Worm (Caenorhabditis elegans) whole organism, L4 larva: ENCODE results near the gene F36H5.14.

Experiments used
- F49E8.2 ChIP-seq: sonication (generic microtip); optimal IDR thresholded peaks from 2 replicates; lab custom pipeline; 2016; ENCODE audit warnings: missing compliant biosample characterization, mild to moderate bottlenecking, missing genetic modification characterization, borderline replicate concordance
- T20F7.1 ChIP-seq: fragments of 200-800 bp; sonication (Bioruptor generic); optimal IDR thresholded peaks from 2 replicates; lab custom pipeline; 2018; ENCODE audit warnings: mild to moderate bottlenecking, missing genetic modification characterization, missing compliant biosample characterization
- Y105C5A.15 ChIP-seq: fragments of 200-800 bp; sonication (Bioruptor generic); IDR thresholded peaks from 2 replicates; pipeline ENCODE4 v1.3.6; 2022; ENCODE audit warnings: missing genetic modification characterization, missing compliant biosample characterization
- ZK337.2 ChIP-seq: fragments of 200-800 bp; sonication (Bioruptor generic); IDR thresholded peaks from 2 replicates; pipeline ENCODE4 v1.3.6; 2022; ENCODE audit warnings: missing genetic modification reagents, missing genetic modification characterization, missing compliant biosample characterization
- ZK546.5 ChIP-seq, 2 experiments: sonication (generic microtip); optimal IDR thresholded peaks; 2 replicates each; lab custom pipeline; 2017; ENCODE audit warnings: missing biosample characterization in 2 of 2, missing genetic modification characterization in 2 of 2
- aha-1 ChIP-seq: fragments of 150-350 bp; peaks from one replicate; lab custom pipeline; 2014; ENCODE audit warnings: missing biosample characterization, missing genetic modification characterization
- ceh-32 ChIP-seq: sonication (generic microtip); optimal IDR thresholded peaks from 2 replicates; lab custom pipeline; 2016; ENCODE audit warnings: mild to moderate bottlenecking, missing genetic modification characterization, missing compliant biosample characterization; ENCODE audit not compliant: poor library complexity
- ceh-44 ChIP-seq: fragments of 200-800 bp; sonication (Bioruptor generic); IDR thresholded peaks from 2 replicates; pipeline ENCODE4 v1.3.6; 2022; ENCODE audit warnings: missing genetic modification reagents, missing genetic modification characterization, missing compliant biosample characterization
- ces-1 ChIP-seq: fragments of 150-350 bp; sonication (generic microtip); optimal IDR thresholded peaks from 4 replicates; lab custom pipeline; 2014; ENCODE audit warnings: missing biosample characterization, missing genetic modification reagents, missing genetic modification characterization
- ctbp-1 ChIP-seq: fragments of 200-800 bp; sonication (Bioruptor generic); IDR thresholded peaks from 2 replicates; pipeline ENCODE4 v1.3.6; 2022; ENCODE audit warnings: missing genetic modification reagents, missing genetic modification characterization, missing compliant biosample characterization
- dmd-6 ChIP-seq: fragments of 200-800 bp; sonication (Bioruptor generic); IDR thresholded peaks from 2 replicates; pipeline ENCODE4 v1.3.6; 2022; ENCODE audit warnings: missing genetic modification reagents, missing genetic modification characterization, missing compliant biosample characterization
- dpl-1 ChIP-seq: fragments of 150-350 bp; optimal IDR thresholded peaks from 2 replicates; lab custom pipeline; 2014; ENCODE audit warnings: missing biosample characterization, missing genetic modification reagents, missing genetic modification characterization
- fkh-10 ChIP-seq: fragments of 150-350 bp; optimal IDR thresholded peaks from 2 replicates; lab custom pipeline; 2014; ENCODE audit warnings: missing biosample characterization, missing genetic modification reagents, missing genetic modification characterization
- fos-1 ChIP-seq: fragments of 150-350 bp; optimal IDR thresholded peaks from 2 replicates; lab custom pipeline; 2014; ENCODE audit warnings: missing biosample characterization, missing genetic modification characterization
- gei-8 ChIP-seq: fragments of 200-800 bp; sonication (Bioruptor generic); optimal IDR thresholded peaks from 2 replicates; lab custom pipeline; 2018; ENCODE audit warnings: mild to moderate bottlenecking, missing genetic modification characterization, missing compliant biosample characterization
- hlh-30 ChIP-seq: sonication (generic microtip); optimal IDR thresholded peaks from 2 replicates; lab custom pipeline; 2017; ENCODE audit warnings: antibody characterized with exemption, mild to moderate bottlenecking, missing genetic modification characterization, missing compliant biosample characterization; ENCODE audit not compliant: insufficient read depth
- hmg-1.1 ChIP-seq: fragments of 200-800 bp; sonication (Bioruptor generic); IDR thresholded peaks from 2 replicates; pipeline ENCODE4 v1.3.6; 2022; ENCODE audit warnings: missing genetic modification reagents, missing genetic modification characterization, missing compliant biosample characterization
- jun-1 ChIP-seq: fragments of 150-350 bp; optimal IDR thresholded peaks from 2 replicates; lab custom pipeline; 2014; ENCODE audit warnings: missing biosample characterization, missing genetic modification reagents, missing genetic modification characterization
- lim-7 ChIP-seq: fragments of 200-800 bp; sonication (Bioruptor generic); IDR thresholded peaks from 2 replicates; pipeline ENCODE4 v1.3.6; 2022; ENCODE audit warnings: missing genetic modification characterization, missing compliant biosample characterization
- lin-13 ChIP-seq: fragments of 150-350 bp; optimal IDR thresholded peaks from 2 replicates; lab custom pipeline; 2014; ENCODE audit warnings: missing biosample characterization, missing genetic modification reagents, missing genetic modification characterization
- lin-15B ChIP-seq: fragments of 150-350 bp; sonication (generic microtip); optimal IDR thresholded peaks from 3 replicates; lab custom pipeline; 2014; ENCODE audit warnings: missing biosample characterization, missing genetic modification characterization
- lin-29 ChIP-seq: fragments of 200-800 bp; sonication (Bioruptor generic); IDR thresholded peaks from 2 replicates; pipeline ENCODE4 v1.3.6; 2022; ENCODE audit warnings: missing genetic modification reagents, missing genetic modification characterization, missing compliant biosample characterization
- lin-39 ChIP-seq: fragments of 150-350 bp; optimal IDR thresholded peaks from 2 replicates; lab custom pipeline; 2014; ENCODE audit warnings: missing biosample characterization, missing genetic modification reagents, missing genetic modification characterization
- lir-3 ChIP-seq: sonication (generic microtip); optimal IDR thresholded peaks from 2 replicates; lab custom pipeline; 2016; ENCODE audit warnings: mild to moderate bottlenecking, missing genetic modification characterization, missing compliant biosample characterization
- lsy-2 ChIP-seq, 2 experiments: fragments of 150-350 bp in 1 of 2; sonication (generic microtip) in 1 of 2; optimal IDR thresholded peaks; 2 replicates each; lab custom pipeline; 2014 to 2017; ENCODE audit warnings: missing biosample characterization in 2 of 2, missing genetic modification characterization in 2 of 2
- madf-5 ChIP-seq, 2 experiments: fragments of 200-800 bp; sonication (Bioruptor generic); IDR thresholded peaks; 2 replicates each; pipeline ENCODE4 v1.3.6; 2022; ENCODE audit warnings: missing compliant biosample characterization in 2 of 2, missing genetic modification characterization in 2 of 2
- madf-9 ChIP-seq: fragments of 200-800 bp; sonication (Bioruptor generic); conservative IDR thresholded peaks from 2 replicates; pipeline ENCODE4 v1.3.6; 2022; ENCODE audit warnings: missing genetic modification reagents, missing genetic modification characterization, missing compliant biosample characterization
- mdl-1 ChIP-seq, 2 experiments: fragments of 150-350 bp in 1 of 2; sonication (generic microtip) in 1 of 2; optimal IDR thresholded peaks; 2 replicates each; lab custom pipeline; 2014 to 2017; ENCODE audit warnings: missing biosample characterization in 2 of 2, missing genetic modification characterization in 2 of 2
- nhr-28 ChIP-seq: fragments of 150-350 bp; optimal IDR thresholded peaks from 2 replicates; lab custom pipeline; 2014; ENCODE audit warnings: missing biosample characterization, missing genetic modification characterization
- nhr-48 ChIP-seq: sonication (generic microtip); optimal IDR thresholded peaks from 2 replicates; lab custom pipeline; 2016; ENCODE audit warnings: mild to moderate bottlenecking, missing genetic modification characterization, missing compliant biosample characterization
- nhr-6 ChIP-seq: fragments of 150-350 bp; optimal IDR thresholded peaks from 2 replicates; lab custom pipeline; 2014; ENCODE audit warnings: missing biosample characterization, missing genetic modification characterization
- nhr-76 ChIP-seq: fragments of 150-350 bp; optimal IDR thresholded peaks from 2 replicates; lab custom pipeline; 2014; ENCODE audit warnings: missing biosample characterization, missing genetic modification characterization
- nhr-77 ChIP-seq: fragments of 150-350 bp; optimal IDR thresholded peaks from 2 replicates; lab custom pipeline; 2014; ENCODE audit warnings: missing biosample characterization, missing genetic modification characterization
- pha-4 ChIP-seq, 2 experiments: fragments of 150-350 bp in 1 of 2; fragments of 200-800 bp in 1 of 2; sonication (Bioruptor generic) in 1 of 2; IDR thresholded peaks in 1 of 2; optimal IDR thresholded peaks in 1 of 2; 2 replicates each; pipeline versions ENCODE4 v1.3.6 to Lab custom; 2014 to 2022; ENCODE audit warnings: missing genetic modification characterization in 2 of 2, missing genetic modification reagents in 2 of 2, missing biosample characterization in 1 of 2, missing compliant biosample characterization in 1 of 2
- snpc-4 ChIP-seq: fragments of 150-350 bp; optimal IDR thresholded peaks from 2 replicates; lab custom pipeline; 2014; ENCODE audit warnings: missing biosample characterization, missing genetic modification characterization
- tag-97 ChIP-seq: fragments of 200-800 bp; sonication (Bioruptor generic); IDR thresholded peaks from 2 replicates; pipeline ENCODE4 v1.3.6; 2022; ENCODE audit warnings: missing genetic modification characterization, missing compliant biosample characterization
- unc-62 ChIP-seq, 3 experiments: fragments of 150-350 bp in 1 of 3; sonication (generic microtip); optimal IDR thresholded peaks in 2 of 3; peaks in 1 of 3; 1 replicate in 1 of 3; 2 replicates in 2 of 3; lab custom pipeline; 2014 to 2017; ENCODE audit warnings: missing biosample characterization in 3 of 3, missing genetic modification characterization in 3 of 3, missing genetic modification reagents in 3 of 3, missing genotype in 1 of 3
- zfp-2 ChIP-seq: sonication (generic microtip); optimal IDR thresholded peaks from 2 replicates; lab custom pipeline; 2016; ENCODE audit warnings: mild to moderate bottlenecking, missing genetic modification characterization, missing compliant biosample characterization
- zfp-3 ChIP-seq: fragments of 200-800 bp; sonication (Bioruptor generic); conservative IDR thresholded peaks from 2 replicates; pipeline ENCODE4 v1.3.6; 2022; ENCODE audit warnings: missing genetic modification reagents, missing genetic modification characterization, missing compliant biosample characterization
- zip-11 ChIP-seq: fragments of 200-800 bp; sonication (Bioruptor generic); IDR thresholded peaks from 2 replicates; pipeline ENCODE4 v1.3.6; 2022; ENCODE audit warnings: missing genetic modification characterization, missing compliant biosample characterization
- zip-2 ChIP-seq: fragments of 150-350 bp; optimal IDR thresholded peaks from 2 replicates; lab custom pipeline; 2014; ENCODE audit warnings: missing biosample characterization, missing genetic modification characterization
- ztf-11 ChIP-seq: fragments of 150-350 bp; optimal IDR thresholded peaks from 2 replicates; lab custom pipeline; 2014; ENCODE audit warnings: missing biosample characterization, missing genetic modification characterization

F36H5.14 gene

DNA sequence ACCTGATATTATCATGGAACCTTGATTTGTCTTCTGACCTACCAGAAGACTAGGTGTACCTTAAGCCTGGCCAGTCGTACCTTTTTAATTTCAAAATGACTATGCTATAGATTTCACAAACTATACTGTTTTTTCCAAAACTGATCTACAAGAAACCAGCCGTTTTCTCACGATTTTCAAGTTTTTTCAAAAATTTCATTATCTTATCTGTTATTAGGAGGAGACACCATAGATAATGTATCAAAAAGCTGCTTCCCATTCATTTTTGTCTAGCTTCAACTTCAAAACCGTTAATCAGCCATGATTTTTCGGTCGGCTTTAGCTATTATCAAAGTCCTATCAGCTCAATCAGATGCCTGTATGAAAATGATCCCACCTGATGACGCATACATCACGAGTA is 32.8 kb upstream of the F36H5.14 start, which contains the start of gene F36H5.12:
Gene F36H5.12 (plus strand): TSS at position 301 of the 400 bp plus-strand sequence.
- no peak for TF ChIP-seq ceh-32 (tag; lab: Kevin White, UChicago)
- no peak for TF ChIP-seq madf-5 (GFP tag; IDR thresholded peaks at IDR 0.05; lab: Robert Waterston, UW)
- no peak for TF ChIP-seq zfp-2 (tag; lab: Kevin White, UChicago)

DNA sequence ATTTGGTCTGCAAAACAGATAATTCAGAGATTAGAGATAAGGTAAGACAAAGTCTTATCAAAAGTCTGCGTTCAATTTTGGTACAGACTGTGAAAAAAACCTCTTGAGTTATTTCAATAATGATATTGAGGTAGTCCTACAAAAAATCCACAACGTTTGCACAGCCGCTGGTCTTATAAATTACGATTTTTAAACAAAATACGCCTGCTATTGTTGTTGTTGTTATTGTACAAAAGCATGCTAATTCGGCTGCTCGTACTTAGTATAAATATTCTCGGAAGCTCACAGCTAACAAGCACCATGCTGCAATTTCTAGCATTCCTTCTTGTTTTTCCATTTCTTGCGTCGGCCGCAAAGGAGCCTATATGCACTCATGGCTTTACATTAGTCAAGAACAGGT is 31.2 kb upstream of the F36H5.14 start, which contains the start of gene clec-19:
Gene clec-19 (plus strand): TSS at position 301 of the 400 bp plus-strand sequence.
- TF ChIP-seq zip-2, result no peak
- TF ChIP-seq lir-3, result no peak
- TF ChIP-seq snpc-4 (tag; lab: Kevin White, UChicago), result no peak
- no peak for TF ChIP-seq zfp-3 (GFP tag; lab: Robert Waterston, UW)
- TF ChIP-seq unc-62 (GFP tag; optimal IDR thresholded peaks at IDR 0.05 in 1 of 2; lab: Kevin White, UChicago), result no peak
- TF ChIP-seq unc-62 (tag; optimal IDR thresholded peaks at IDR 0.05; lab: Kevin White, UChicago), result no peak
- no peak for TF ChIP-seq fkh-10 (GFP tag; lab: Kevin White, UChicago)
- TF ChIP-seq ctbp-1 (GFP tag; lab: Robert Waterston, UW), result no peak
- TF ChIP-seq hlh-30 (tag; lab: Kevin White, UChicago), result no peak
- TF ChIP-seq ztf-11 (tag; lab: Kevin White, UChicago), result no peak
- TF ChIP-seq ZK337.2 (GFP tag; lab: Robert Waterston, UW), result no peak
- TF ChIP-seq tag-97 (GFP tag; lab: Robert Waterston, UW), result no peak
- no peak for TF ChIP-seq Y105C5A.15 (GFP tag; lab: Robert Waterston, UW)
- no peak for TF ChIP-seq jun-1
- TF ChIP-seq dmd-6 (GFP tag; lab: Robert Waterston, UW), result no peak
- no peak for TF ChIP-seq fos-1 (tag; lab: Kevin White, UChicago)
- TF ChIP-seq T20F7.1 (GFP tag; lab: Kevin White, UChicago), result no peak
- no peak for TF ChIP-seq ZK546.5 (tag; optimal IDR thresholded peaks at IDR 0.05; lab: Kevin White, UChicago)
- no peak for TF ChIP-seq F49E8.2 (tag; lab: Kevin White, UChicago)
- no peak for TF ChIP-seq dpl-1 (GFP tag; lab: Kevin White, UChicago)

DNA sequence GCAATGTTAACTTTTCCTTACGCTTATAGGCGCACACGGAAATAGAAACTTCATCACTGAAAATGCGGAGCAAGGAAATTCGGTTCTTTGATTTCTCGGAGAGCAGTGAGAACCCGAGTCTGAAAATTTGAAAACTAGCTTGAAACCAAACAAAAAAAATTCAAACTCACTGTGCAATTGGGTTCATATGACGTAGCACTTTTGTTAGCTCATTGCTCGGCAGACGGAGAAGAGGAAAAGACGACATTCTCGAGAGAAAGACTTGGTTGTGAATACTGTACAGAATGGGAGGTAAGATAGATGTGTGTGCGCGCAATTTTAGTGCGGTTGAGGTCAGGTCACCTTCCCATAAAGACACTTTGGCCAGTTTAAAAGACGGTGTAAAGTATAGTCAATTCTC is 24.9 kb upstream of the F36H5.14 start, which contains the start of the genes F36H5.13 and F36H5.8:
Gene F36H5.13 (minus strand): TSS at position 101 of the 400 bp plus-strand sequence.
Gene F36H5.8 (minus strand): TSS at position 274 of the 400 bp plus-strand sequence.
- peak; percentile 9 for TF ChIP-seq aha-1 (tag; lab: Kevin White, UChicago)
- no peak for TF ChIP-seq dmd-6 (GFP tag; lab: Robert Waterston, UW)
- TF ChIP-seq lin-39 (tag; lab: Kevin White, UChicago), result no peak
- TF ChIP-seq lsy-2 (tag; optimal IDR thresholded peaks at IDR 0.05; lab: Kevin White, UChicago), result no peak
- TF ChIP-seq mdl-1 (tag; optimal IDR thresholded peaks at IDR 0.05; lab: Kevin White, UChicago), result no peak
- no peak for TF ChIP-seq hmg-1.1 (GFP tag; lab: Robert Waterston, UW)
- no peak for TF ChIP-seq lim-7
- TF ChIP-seq ceh-44 (GFP tag; lab: Robert Waterston, UW), result no peak
- no peak for TF ChIP-seq Y105C5A.15 (GFP tag; lab: Robert Waterston, UW)

DNA sequence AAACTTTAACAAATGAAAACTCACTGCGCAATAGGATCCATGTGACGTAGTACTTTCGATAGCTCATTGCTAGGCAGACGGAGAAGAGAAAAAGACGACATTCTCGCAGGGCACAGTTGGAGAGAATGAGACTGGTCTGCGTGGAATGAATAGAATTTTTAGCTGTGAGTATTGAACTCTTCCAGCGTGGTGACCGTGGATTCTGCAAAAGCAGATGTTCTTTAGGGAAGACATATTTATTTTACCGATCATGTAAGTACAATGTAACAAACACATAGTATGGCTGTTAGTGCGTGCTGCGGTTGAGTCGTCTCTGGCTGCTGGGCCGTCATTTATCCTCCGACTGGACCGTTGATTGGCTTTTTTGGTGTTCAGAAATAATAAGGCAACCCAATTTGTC is 22.3 kb upstream of the F36H5.14 start, which contains the start of gene F36H5.9:
Gene F36H5.9 (minus strand): TSS at position 101 of the 400 bp plus-strand sequence.
- TF ChIP-seq ces-1 (GFP tag; lab: Kevin White, UChicago), result no peak
- no peak for TF ChIP-seq nhr-77 (tag; lab: Kevin White, UChicago)
- no peak for TF ChIP-seq ZK546.5 (tag; optimal IDR thresholded peaks at IDR 0.05; lab: Kevin White, UChicago)
- no peak for TF ChIP-seq ceh-32 (tag; lab: Kevin White, UChicago)
- no peak for TF ChIP-seq pha-4 (GFP tag; IDR thresholded peaks at IDR 0.05; lab: Robert Waterston, UW)
- no peak for TF ChIP-seq pha-4 (tag; optimal IDR thresholded peaks at IDR 0.05; lab: Kevin White, UChicago)
- TF ChIP-seq lin-13, result no peak
- TF ChIP-seq zip-11, result no peak
- TF ChIP-seq lin-29 (GFP tag; lab: Robert Waterston, UW), result no peak
- no peak for TF ChIP-seq nhr-6
- no peak for TF ChIP-seq lin-15B (tag; lab: Kevin White, UChicago)
- TF ChIP-seq jun-1, result no peak
- TF ChIP-seq ZK337.2 (GFP tag; lab: Robert Waterston, UW), result no peak
- TF ChIP-seq madf-9, result no peak
- TF ChIP-seq gei-8, result no peak
- no peak for TF ChIP-seq nhr-76
- TF ChIP-seq nhr-48 (tag; lab: Kevin White, UChicago), result no peak
- no peak for TF ChIP-seq nhr-28
- TF ChIP-seq snpc-4 (tag; lab: Kevin White, UChicago), result no peak
- no peak for TF ChIP-seq lsy-2 (tag; optimal IDR thresholded peaks at IDR 0.05; lab: Kevin White, UChicago)
